Worm (Caenorhabditis elegans) whole organism, late embryonic: ENCODE data around the gene Y15E3A.4.

Experiments used
- fkh-10 ChIP-seq: fragments of 150-350 bp; optimal IDR thresholded peaks from 2 replicates; lab custom pipeline; 2014; ENCODE audit warnings: missing biosample characterization, missing genetic modification reagents, missing genetic modification characterization
- unc-55 ChIP-seq: sonication (generic microtip); optimal IDR thresholded peaks from 2 replicates; lab custom pipeline; 2017; ENCODE audit warnings: missing biosample characterization, missing genetic modification reagents, missing genetic modification characterization

DNA sequence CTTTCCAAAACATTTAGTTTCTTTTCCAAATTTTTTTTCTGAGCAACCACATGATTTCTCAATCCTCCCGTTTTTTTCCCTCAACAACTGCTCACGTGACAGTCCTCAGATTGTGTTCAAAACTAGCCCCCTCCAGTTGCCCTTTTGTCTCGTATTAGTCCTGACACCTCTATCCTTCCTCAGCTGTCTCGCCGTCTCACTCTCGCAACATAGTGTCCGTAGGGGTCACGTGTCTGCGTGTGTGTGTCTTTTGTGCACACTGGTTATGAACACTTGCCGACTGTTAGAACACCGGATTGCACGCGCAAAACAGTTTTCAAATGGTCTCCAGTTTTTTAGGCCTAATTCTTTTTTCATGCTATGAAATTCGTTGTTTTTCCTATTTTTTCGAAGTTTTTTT lies 34.5 kb downstream of the Y15E3A.4 start:
- no peak for TF ChIP-seq fkh-10 (GFP tag; lab: Kevin White, UChicago)
- TF ChIP-seq unc-55 (GFP tag; lab: Kevin White, UChicago), result peak; percentile 39
